Worm (Caenorhabditis elegans) whole organism, L2 larva: ENCODE data around the gene C08F8.6.

ENCODE experiments used
- ceh-16 ChIP-seq: fragments of 150-350 bp; optimal IDR thresholded peaks from 2 replicates; lab custom pipeline; 2014; ENCODE audit warnings: missing biosample characterization, missing genetic modification characterization
- ceh-82 ChIP-seq: fragments of 150-350 bp; optimal IDR thresholded peaks from 2 replicates; lab custom pipeline; 2014; ENCODE audit warnings: missing biosample characterization, missing genetic modification characterization
- elt-1 ChIP-seq: fragments of 150-350 bp; optimal IDR thresholded peaks from 2 replicates; lab custom pipeline; 2014; ENCODE audit warnings: missing biosample characterization, missing genetic modification characterization
- lin-13 ChIP-seq: fragments of 150-350 bp; optimal IDR thresholded peaks from 2 replicates; lab custom pipeline; 2014; ENCODE audit warnings: missing biosample characterization, missing genetic modification reagents, missing genetic modification characterization
- nhr-77 ChIP-seq: fragments of 150-350 bp; optimal IDR thresholded peaks from 2 replicates; lab custom pipeline; 2014; ENCODE audit warnings: missing biosample characterization, missing genetic modification characterization
- skn-1 ChIP-seq: sonication (generic microtip); optimal IDR thresholded peaks from 2 replicates; lab custom pipeline; 2017; ENCODE audit warnings: missing biosample characterization, missing genetic modification characterization
- snpc-4 ChIP-seq: fragments of 150-350 bp; optimal IDR thresholded peaks from 2 replicates; lab custom pipeline; 2014; ENCODE audit warnings: missing biosample characterization, missing genetic modification characterization
- unc-39 ChIP-seq: fragments of 150-350 bp; optimal IDR thresholded peaks from 2 replicates; lab custom pipeline; 2014; ENCODE audit warnings: missing biosample characterization, missing genetic modification characterization
- zag-1 ChIP-seq: fragments of 150-350 bp; optimal IDR thresholded peaks from 2 replicates; lab custom pipeline; 2014; ENCODE audit warnings: missing biosample characterization, missing genetic modification characterization

ce11 chrIV:11156526-11156925, 8.2 kb downstream of the C08F8.6 start:
- TF ChIP-seq lin-13 (no peak), elt-1 (tag; lab: Kevin White, UChicago) (no peak), skn-1 (tag; lab: Kevin White, UChicago) (no peak), unc-39 (tag; lab: Kevin White, UChicago) (no peak), ceh-82 (tag; lab: Kevin White, UChicago) (no peak), ceh-16 (tag; lab: Kevin White, UChicago) (no peak), snpc-4 (tag; lab: Kevin White, UChicago) (no peak), nhr-77 (tag; lab: Kevin White, UChicago) (no peak), zag-1 (no peak)
